Fruit fly (Drosophila melanogaster): ENCODE results near the gene GluRS-m.

dm6 chr3L:16419059-16419773 is 2.2 kb upstream of the GluRS-m start, which contains the start of the genes TyrRS and CG33158:
- TF ChIP-seq Hnf4 (GFP tag; optimal IDR thresholded peaks at IDR 0.05): no peak
- TF ChIP-seq CG32264 (GFP tag; optimal IDR thresholded peaks at IDR 0.05): no peak
- no peak for TF ChIP-seq tai (GFP tag; optimal IDR thresholded peaks at IDR 0.05)
- no peak for TF ChIP-seq Dfd (GFP tag; optimal IDR thresholded peaks at IDR 0.05)
- TF ChIP-seq h (GFP tag; optimal IDR thresholded peaks at IDR 0.05): no peak
- TF ChIP-seq lola (GFP tag; optimal IDR thresholded peaks at IDR 0.05): no peak
- TF ChIP-seq ey (GFP tag; optimal IDR thresholded peaks at IDR 0.05): no peak
- TF ChIP-seq Myc (optimal IDR thresholded peaks at IDR 0.05): peak; percentile 94
- TF ChIP-seq br (GFP tag; optimal IDR thresholded peaks at IDR 0.05): no peak
- no peak for TF ChIP-seq CG9705 (GFP tag; optimal IDR thresholded peaks at IDR 0.05)

Data from whole organism, wandering third instar larva.